Fruit fly (Drosophila melanogaster): ENCODE results near the gene CG13728.

dm6 chr3L:17358490-17358889 is 24.0 kb downstream of the CG13728 start:
- no peak for TF ChIP-seq CG33017 (tag; optimal IDR thresholded peaks at IDR 0.05)
- no peak for TF ChIP-seq kay (GFP tag; ENCODE audit: borderline replicate concordance)
- no peak for TF ChIP-seq CG11617 (GFP tag; optimal IDR thresholded peaks at IDR 0.05)
- no peak for TF ChIP-seq CG5204 (GFP tag; optimal IDR thresholded peaks at IDR 0.05)
- TF ChIP-seq CG12768 (GFP tag; optimal IDR thresholded peaks at IDR 0.05) = no peak
- no peak for TF ChIP-seq Mnt (GFP tag; optimal IDR thresholded peaks at IDR 0.05)

All from whole organism, adult.